Worm (Caenorhabditis elegans) whole organism, late embryonic: ENCODE results near the gene emg-1.

Experiments used
- C08G9.2 ChIP-seq: sonication (generic microtip); optimal IDR thresholded peaks from 2 replicates; lab custom pipeline; 2016; ENCODE audit warnings: mild to moderate bottlenecking, missing genetic modification characterization, moderate library complexity, missing compliant biosample characterization
- ama-1 ChIP-seq: fragments of 150-350 bp; optimal IDR thresholded peaks from 2 replicates; lab custom pipeline; 2014
- hlh-15 ChIP-seq: sonication (generic microtip); optimal IDR thresholded peaks from 2 replicates; lab custom pipeline; 2016; ENCODE audit warnings: missing genetic modification characterization, missing compliant biosample characterization
- lin-11 ChIP-seq: fragments of 200-800 bp; sonication (Bioruptor generic); optimal IDR thresholded peaks from 2 replicates; lab custom pipeline; 2018; ENCODE audit warnings: mild to moderate bottlenecking, missing genetic modification characterization, missing compliant biosample characterization
- nfya-1 ChIP-seq: sonication (generic microtip); optimal IDR thresholded peaks from 2 replicates; lab custom pipeline; 2017; ENCODE audit warnings: missing genetic modification characterization, mild to moderate bottlenecking, missing compliant biosample characterization, antibody characterized with exemption, moderate library complexity
- nhr-11 ChIP-seq: fragments of 150-350 bp; optimal IDR thresholded peaks from 2 replicates; lab custom pipeline; 2014; ENCODE audit warnings: missing biosample characterization, missing genetic modification characterization
- nhr-232 ChIP-seq: sonication (generic microtip); optimal IDR thresholded peaks from 2 replicates; lab custom pipeline; 2016; ENCODE audit warnings: missing genetic modification characterization, missing compliant biosample characterization
- pag-3 ChIP-seq: sonication (generic microtip); optimal IDR thresholded peaks from 2 replicates; lab custom pipeline; 2016; ENCODE audit warnings: missing compliant biosample characterization, missing genetic modification characterization, borderline replicate concordance
- pax-1 ChIP-seq: fragments of 150-350 bp; optimal IDR thresholded peaks from 2 replicates; lab custom pipeline; 2014; ENCODE audit warnings: missing biosample characterization, missing genetic modification characterization
- tbx-2 ChIP-seq: sonication (generic microtip); optimal IDR thresholded peaks from 2 replicates; lab custom pipeline; 2016; ENCODE audit warnings: missing genetic modification characterization, missing compliant biosample characterization
- zip-5 ChIP-seq: sonication (generic microtip); optimal IDR thresholded peaks from 2 replicates; lab custom pipeline; 2016; ENCODE audit warnings: missing genetic modification characterization, missing compliant biosample characterization
- ztf-16 ChIP-seq: sonication (generic microtip); optimal IDR thresholded peaks from 2 replicates; lab custom pipeline; 2017; ENCODE audit warnings: missing genetic modification characterization, missing compliant biosample characterization

DNA sequence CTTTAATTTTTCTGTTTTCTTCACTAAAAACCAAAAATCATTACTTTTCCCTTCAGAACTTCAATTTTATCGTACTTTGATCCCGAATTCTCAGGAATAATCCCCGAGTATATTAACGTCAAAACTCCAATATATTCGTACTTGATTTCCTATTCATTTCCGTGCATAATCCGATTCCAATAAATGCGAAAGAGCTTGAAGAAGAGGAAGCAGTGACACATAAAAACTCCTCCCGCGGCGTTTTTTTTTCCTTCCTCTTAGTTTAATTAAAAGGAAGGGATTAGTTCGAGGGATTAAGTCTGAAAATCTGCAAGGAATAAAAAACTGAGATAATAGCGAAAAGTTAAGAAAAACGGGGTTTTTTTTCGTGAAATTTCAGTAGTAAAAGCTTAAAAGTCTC, 48.4 kb upstream of the emg-1 start:
- TF ChIP-seq ama-1 (lab: Kevin White, UChicago), result no peak
- no peak for TF ChIP-seq nhr-11 (tag; lab: Kevin White, UChicago)
- no peak for TF ChIP-seq pag-3 (tag; lab: Kevin White, UChicago)
- no peak for TF ChIP-seq ztf-16 (tag; lab: Kevin White, UChicago)
- TF ChIP-seq nfya-1 (tag; lab: Kevin White, UChicago), result no peak
- TF ChIP-seq zip-5, result no peak
- TF ChIP-seq nhr-232, result no peak
- TF ChIP-seq lin-11 (tag; lab: Kevin White, UChicago), result no peak
- no peak for TF ChIP-seq tbx-2 (tag; lab: Kevin White, UChicago)
- no peak for TF ChIP-seq hlh-15 (tag; lab: Kevin White, UChicago)
- TF ChIP-seq C08G9.2, result no peak
- no peak for TF ChIP-seq pax-1 (tag; lab: Kevin White, UChicago)
